Worm (Caenorhabditis elegans): ENCODE data around the gene pfn-3.

DNA sequence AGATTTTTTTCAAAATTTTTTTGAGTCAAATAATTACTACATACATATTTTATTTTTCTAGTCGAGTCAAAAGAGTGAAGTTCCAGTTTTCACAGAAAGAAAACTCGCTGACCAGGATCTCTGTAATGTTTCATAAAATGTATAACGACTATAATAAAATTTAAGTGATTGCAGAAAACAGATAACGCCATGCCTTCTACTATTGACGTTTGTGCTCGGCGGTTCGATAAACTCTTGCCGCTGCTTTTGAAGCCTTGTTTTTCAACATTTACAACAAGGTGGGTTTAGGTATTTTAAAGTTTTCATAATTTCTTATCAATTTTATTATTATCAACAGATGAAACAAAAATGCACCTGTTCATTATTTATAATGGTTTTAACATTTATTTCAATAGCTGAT is 45.0 kb upstream of the pfn-3 start, which contains the start of gene lmp-2:
- TF ChIP-seq T22C8.4 (GFP tag; IDR thresholded peaks at IDR 0.05) (no peak), ztf-23 (GFP tag; IDR thresholded peaks at IDR 0.05) (no peak), cog-1 (tag; optimal IDR thresholded peaks at IDR 0.05) (no peak)
